Worm (Caenorhabditis elegans) whole organism, L4 larva: ENCODE data around the gene tbx-11.

ENCODE experiments used
- F10B5.3 ChIP-seq: sonication (generic microtip); optimal IDR thresholded peaks from 2 replicates; lab custom pipeline; 2016; ENCODE audit warnings: mild to moderate bottlenecking, missing genetic modification characterization, missing compliant biosample characterization
- F44E2.7 ChIP-seq: fragments of 200-800 bp; sonication (Bioruptor generic); IDR thresholded peaks from 2 replicates; pipeline ENCODE4 v2.1.2; 2022; ENCODE audit warnings: missing genetic modification characterization, missing compliant biosample characterization
- aha-1 ChIP-seq: fragments of 150-350 bp; peaks from one replicate; lab custom pipeline; 2014; ENCODE audit warnings: missing biosample characterization, missing genetic modification characterization
- aly-2 ChIP-seq: sonication (generic microtip); optimal IDR thresholded peaks from 2 replicates; lab custom pipeline; 2018; ENCODE audit warnings: missing biosample characterization, missing genetic modification characterization
- ceh-82 ChIP-seq: sonication (generic microtip); optimal IDR thresholded peaks from 2 replicates; lab custom pipeline; 2017; ENCODE audit warnings: missing biosample characterization, missing genetic modification characterization
- ces-1 ChIP-seq: fragments of 150-350 bp; sonication (generic microtip); optimal IDR thresholded peaks from 4 replicates; lab custom pipeline; 2014; ENCODE audit warnings: missing biosample characterization, missing genetic modification reagents, missing genetic modification characterization
- daf-16 ChIP-seq, 3 experiments: sonication (generic microtip); optimal IDR thresholded peaks; 2 replicates each; lab custom pipeline; 2016 to 2017; ENCODE audit warnings: missing genetic modification characterization in 3 of 3, missing genetic modification reagents in 3 of 3, mild to moderate bottlenecking in 2 of 3, missing compliant biosample characterization in 2 of 3, missing biosample characterization in 1 of 3, moderate library complexity in 1 of 3
- dmd-9 ChIP-seq: fragments of 200-800 bp; sonication (Bioruptor generic); IDR thresholded peaks from 2 replicates; pipeline ENCODE4 v1.3.6; 2022; ENCODE audit warnings: missing genetic modification reagents, missing genetic modification characterization, missing compliant biosample characterization
- dpl-1 ChIP-seq: fragments of 150-350 bp; optimal IDR thresholded peaks from 2 replicates; lab custom pipeline; 2014; ENCODE audit warnings: missing biosample characterization, missing genetic modification reagents, missing genetic modification characterization
- dve-1 ChIP-seq: sonication (generic microtip); optimal IDR thresholded peaks from 2 replicates; lab custom pipeline; 2017; ENCODE audit warnings: antibody characterized with exemption, mild to moderate bottlenecking, missing genetic modification characterization, missing compliant biosample characterization; ENCODE audit not compliant: insufficient read depth
- fkh-10 ChIP-seq: fragments of 150-350 bp; optimal IDR thresholded peaks from 2 replicates; lab custom pipeline; 2014; ENCODE audit warnings: missing biosample characterization, missing genetic modification reagents, missing genetic modification characterization
- gei-8 ChIP-seq: fragments of 200-800 bp; sonication (Bioruptor generic); optimal IDR thresholded peaks from 2 replicates; lab custom pipeline; 2018; ENCODE audit warnings: mild to moderate bottlenecking, missing genetic modification characterization, missing compliant biosample characterization
- hif-1 ChIP-seq, 2 experiments: sonication (generic microtip); optimal IDR thresholded peaks; 2 replicates each; lab custom pipeline; 2016 to 2017; ENCODE audit warnings: missing compliant biosample characterization in 2 of 2, missing genetic modification characterization in 2 of 2, missing genetic modification reagents in 2 of 2, missing genotype in 2 of 2, mild to moderate bottlenecking in 1 of 2
- hlh-11 ChIP-seq: fragments of 200-800 bp; sonication (Bioruptor generic); optimal IDR thresholded peaks from 2 replicates; lab custom pipeline; 2018; ENCODE audit warnings: mild to moderate bottlenecking, missing genetic modification characterization, missing compliant biosample characterization
- hlh-30 ChIP-seq: sonication (generic microtip); optimal IDR thresholded peaks from 2 replicates; lab custom pipeline; 2017; ENCODE audit warnings: antibody characterized with exemption, mild to moderate bottlenecking, missing genetic modification characterization, missing compliant biosample characterization; ENCODE audit not compliant: insufficient read depth
- lim-7 ChIP-seq: fragments of 200-800 bp; sonication (Bioruptor generic); IDR thresholded peaks from 2 replicates; pipeline ENCODE4 v1.3.6; 2022; ENCODE audit warnings: missing genetic modification characterization, missing compliant biosample characterization
- lin-13 ChIP-seq: fragments of 150-350 bp; optimal IDR thresholded peaks from 2 replicates; lab custom pipeline; 2014; ENCODE audit warnings: missing biosample characterization, missing genetic modification reagents, missing genetic modification characterization
- nhr-10 ChIP-seq: fragments of 150-350 bp; optimal IDR thresholded peaks from 2 replicates; lab custom pipeline; 2014; ENCODE audit warnings: missing biosample characterization, missing genetic modification characterization
- nhr-11 ChIP-seq: fragments of 150-350 bp; optimal IDR thresholded peaks from 2 replicates; lab custom pipeline; 2014; ENCODE audit warnings: missing biosample characterization, missing genetic modification characterization
- nhr-237 ChIP-seq: sonication (generic microtip); optimal IDR thresholded peaks from 2 replicates; lab custom pipeline; 2017; ENCODE audit warnings: missing biosample characterization, missing genetic modification characterization
- nhr-25 ChIP-seq: sonication (generic microtip); optimal IDR thresholded peaks from 2 replicates; lab custom pipeline; 2017; ENCODE audit warnings: missing genetic modification characterization, mild to moderate bottlenecking, missing compliant biosample characterization, antibody characterized with exemption, moderate library complexity, borderline replicate concordance; ENCODE audit not compliant: insufficient read depth
- nhr-28 ChIP-seq: fragments of 150-350 bp; optimal IDR thresholded peaks from 2 replicates; lab custom pipeline; 2014; ENCODE audit warnings: missing biosample characterization, missing genetic modification characterization
- nhr-48 ChIP-seq: sonication (generic microtip); optimal IDR thresholded peaks from 2 replicates; lab custom pipeline; 2016; ENCODE audit warnings: mild to moderate bottlenecking, missing genetic modification characterization, missing compliant biosample characterization
- nhr-77 ChIP-seq: fragments of 150-350 bp; optimal IDR thresholded peaks from 2 replicates; lab custom pipeline; 2014; ENCODE audit warnings: missing biosample characterization, missing genetic modification characterization
- pqm-1 ChIP-seq: sonication (generic microtip); optimal IDR thresholded peaks from 2 replicates; lab custom pipeline; 2017; ENCODE audit warnings: missing biosample characterization, missing genetic modification characterization
- rbr-2 ChIP-seq: sonication (generic microtip); optimal IDR thresholded peaks from 2 replicates; lab custom pipeline; 2016; ENCODE audit warnings: missing genotype, missing genetic modification characterization, missing compliant biosample characterization
- sdz-12 ChIP-seq: fragments of 200-800 bp; sonication (Bioruptor generic); optimal IDR thresholded peaks from 2 replicates; lab custom pipeline; 2018; ENCODE audit warnings: mild to moderate bottlenecking, missing genetic modification characterization, missing compliant biosample characterization
- snpc-4 ChIP-seq: fragments of 150-350 bp; optimal IDR thresholded peaks from 2 replicates; lab custom pipeline; 2014; ENCODE audit warnings: missing biosample characterization, missing genetic modification characterization
- spr-1 ChIP-seq: sonication (generic microtip); optimal IDR thresholded peaks from 2 replicates; lab custom pipeline; 2016; ENCODE audit warnings: mild to moderate bottlenecking, missing genetic modification characterization, missing compliant biosample characterization
- unc-39 ChIP-seq: sonication (generic microtip); optimal IDR thresholded peaks from 2 replicates; lab custom pipeline; 2017; ENCODE audit warnings: missing biosample characterization, missing genetic modification characterization
- unc-62 ChIP-seq, 3 experiments: fragments of 150-350 bp in 1 of 3; sonication (generic microtip); optimal IDR thresholded peaks in 2 of 3; peaks in 1 of 3; 1 replicate in 1 of 3; 2 replicates in 2 of 3; lab custom pipeline; 2014 to 2017; ENCODE audit warnings: missing biosample characterization in 3 of 3, missing genetic modification characterization in 3 of 3, missing genetic modification reagents in 3 of 3, missing genotype in 1 of 3
- zfp-2 ChIP-seq: sonication (generic microtip); optimal IDR thresholded peaks from 2 replicates; lab custom pipeline; 2016; ENCODE audit warnings: mild to moderate bottlenecking, missing genetic modification characterization, missing compliant biosample characterization
- zip-11 ChIP-seq: fragments of 200-800 bp; sonication (Bioruptor generic); IDR thresholded peaks from 2 replicates; pipeline ENCODE4 v1.3.6; 2022; ENCODE audit warnings: missing genetic modification characterization, missing compliant biosample characterization

tbx-11 gene

ce11 chrIII:6046881-6047280 lies at the start of gene tbx-11:
Gene tbx-11, minus strand, starts transcription at chrIII:6046981.
- no peak for TF ChIP-seq hif-1 (tag; optimal IDR thresholded peaks at IDR 0.05; lab: Kevin White, UChicago)
- TF ChIP-seq pqm-1 (tag; lab: Kevin White, UChicago) = no peak
- no peak for TF ChIP-seq unc-39 (tag; lab: Kevin White, UChicago)
- no peak for TF ChIP-seq zfp-2
- TF ChIP-seq ceh-82 (tag; lab: Kevin White, UChicago) = no peak
- no peak for TF ChIP-seq lin-13 (GFP tag; lab: Kevin White, UChicago)
- no peak for TF ChIP-seq rbr-2 (tag; lab: Kevin White, UChicago)
- TF ChIP-seq, all 104 proteins: peak for 0

ce11 chrIII:6095654-6096053 lies 48.9 kb upstream of the tbx-11 start:
- no peak for TF ChIP-seq nhr-10 (tag; lab: Kevin White, UChicago)
- TF ChIP-seq sdz-12 (GFP tag; lab: Kevin White, UChicago) = no peak
- TF ChIP-seq zip-11 (GFP tag; lab: Robert Waterston, UW) = no peak
- TF ChIP-seq nhr-11 (tag; lab: Kevin White, UChicago) = no peak

- TF ChIP-seq aly-2 (no peak), snpc-4 (tag; lab: Kevin White, UChicago) (no peak), pqm-1 (tag; lab: Kevin White, UChicago) (peak; percentile 70), gei-8 (GFP tag; lab: Kevin White, UChicago) (no peak), hlh-11 (tag; lab: Kevin White, UChicago) (peak; percentile 45), nhr-237 (tag; lab: Kevin White, UChicago) (no peak), nhr-48 (peak; percentile 5), ces-1 (GFP tag; lab: Kevin White, UChicago) (no peak), nhr-25 (tag; lab: Kevin White, UChicago) (no peak), daf-16 (GFP tag; optimal IDR thresholded peaks at IDR 0.05; lab: Kevin White, UChicago) (no peak), daf-16 (tag; optimal IDR thresholded peaks at IDR 0.05; lab: Kevin White, UChicago) (peak; percentile 95), F44E2.7 (GFP tag; lab: Robert Waterston, UW) (no peak), nhr-28 (tag; lab: Kevin White, UChicago) (peak; percentile 78), dve-1 (tag; lab: Kevin White, UChicago) (peak; percentile 75), hlh-30 (tag; lab: Kevin White, UChicago) (no peak), nhr-77 (tag; lab: Kevin White, UChicago) (peak; percentile 15), unc-62 (GFP tag; optimal IDR thresholded peaks at IDR 0.05 in 1 of 2; lab: Kevin White, UChicago) (no peak), unc-62 (tag; optimal IDR thresholded peaks at IDR 0.05; lab: Kevin White, UChicago) (no peak), spr-1 (tag; lab: Kevin White, UChicago) (no peak), dmd-9 (GFP tag; lab: Robert Waterston, UW) (no peak)
These were observed 41.1 kb upstream of the tbx-11 start, which contains the start of gene wht-1 for ce11 chrIII:6087705-6088359. Gene wht-1, minus strand, starts transcription at chrIII:6087755.

ce11 chrIII:6085311-6085710 lies 38.5 kb upstream of the tbx-11 start:
- TF ChIP-seq aha-1 (tag; lab: Kevin White, UChicago) (peak; percentile 93), lim-7 (no peak), daf-16 (GFP tag; optimal IDR thresholded peaks at IDR 0.05; lab: Kevin White, UChicago) (no peak), daf-16 (tag; optimal IDR thresholded peaks at IDR 0.05; lab: Kevin White, UChicago) (no peak), unc-62 (GFP tag; optimal IDR thresholded peaks at IDR 0.05 in 1 of 2; lab: Kevin White, UChicago) (peak in 1 of 2 experiments; percentile 84), unc-62 (tag; optimal IDR thresholded peaks at IDR 0.05; lab: Kevin White, UChicago) (no peak), dpl-1 (GFP tag; lab: Kevin White, UChicago) (no peak), hlh-11 (tag; lab: Kevin White, UChicago) (no peak)

ce11 chrIII:6080263-6080662 lies 33.5 kb upstream of the tbx-11 start, which contains the start of gene attf-4:
Gene attf-4, plus strand, starts transcription at chrIII:6080563.
- TF ChIP-seq pqm-1 (tag; lab: Kevin White, UChicago) = peak; percentile 27
- TF ChIP-seq hlh-30 (tag; lab: Kevin White, UChicago) = no peak
- no peak for TF ChIP-seq fkh-10
- no peak for TF ChIP-seq F10B5.3 (tag; lab: Kevin White, UChicago)
- TF ChIP-seq dve-1 (tag; lab: Kevin White, UChicago) = peak; percentile 16
- peak; percentile 2 for TF ChIP-seq nhr-28 (tag; lab: Kevin White, UChicago)
- no peak for TF ChIP-seq gei-8 (GFP tag; lab: Kevin White, UChicago)
- TF ChIP-seq daf-16 (GFP tag; optimal IDR thresholded peaks at IDR 0.05; lab: Kevin White, UChicago) = no peak
- peak; percentile 13 for TF ChIP-seq daf-16 (tag; optimal IDR thresholded peaks at IDR 0.05; lab: Kevin White, UChicago)
